Fruit fly (Drosophila melanogaster) whole organism, prepupa: ENCODE data around the gene CG5157.

Experiments used
- Blimp-1 ChIP-seq: fragments of 200-800 bp; sonication (Bioruptor generic); optimal IDR thresholded peaks from 3 replicates; lab custom pipeline; 2017; ENCODE audit warnings: missing biosample characterization, missing genetic modification characterization, mild to moderate bottlenecking, moderate library complexity, missing genetic modification reagents
- CG10631 ChIP-seq: fragments of 200-800 bp; sonication (Bioruptor generic); optimal IDR thresholded peaks from 2 replicates; lab custom pipeline; 2016; ENCODE audit warnings: missing biosample characterization, missing genetic modification characterization
- CG11294 ChIP-seq: fragments of 200-800 bp; sonication (Bioruptor generic); IDR thresholded peaks from 2 replicates; pipeline ENCODE4 v1.3.6; 2022; ENCODE audit warnings: missing biosample characterization, missing genetic modification characterization
- CG11762 ChIP-seq: fragments of 200-800 bp; sonication (Bioruptor generic); optimal IDR thresholded peaks from 3 replicates; lab custom pipeline; 2016; ENCODE audit warnings: missing biosample characterization, missing genetic modification characterization; ENCODE audit not compliant: insufficient read depth
- CG11902 ChIP-seq: fragments of 200-800 bp; sonication (Bioruptor generic); optimal IDR thresholded peaks from 3 replicates; lab custom pipeline; 2016; ENCODE audit warnings: missing biosample characterization, missing genetic modification characterization
- CG15336 ChIP-seq: fragments of 200-800 bp; sonication (Bioruptor generic); IDR thresholded peaks from 2 replicates; pipeline ENCODE4 v1.3.6; 2022; ENCODE audit warnings: missing biosample characterization, missing genetic modification characterization
- CG1621 ChIP-seq: fragments of 200-800 bp; sonication (Bioruptor generic); optimal IDR thresholded peaks from 3 replicates; lab custom pipeline; 2018; ENCODE audit warnings: missing biosample characterization, mild to moderate bottlenecking, missing genetic modification characterization
- CG16779 ChIP-seq: fragments of 200-800 bp; sonication (Bioruptor generic); optimal IDR thresholded peaks from 3 replicates; lab custom pipeline; 2017; ENCODE audit warnings: missing biosample characterization, mild to moderate bottlenecking, missing genetic modification characterization
- CG31627 ChIP-seq: fragments of 200-800 bp; sonication (Bioruptor generic); optimal IDR thresholded peaks from 3 replicates; lab custom pipeline; 2016; ENCODE audit warnings: missing biosample characterization, missing genetic modification characterization
- CG32006 ChIP-seq: fragments of 200-800 bp; sonication (Bioruptor generic); optimal IDR thresholded peaks from 3 replicates; lab custom pipeline; 2017; ENCODE audit warnings: missing biosample characterization, mild to moderate bottlenecking, missing genetic modification characterization
- CG34406 ChIP-seq: fragments of 200-800 bp; sonication (Bioruptor generic); optimal IDR thresholded peaks from 3 replicates; lab custom pipeline; 2016; ENCODE audit warnings: missing biosample characterization, missing genetic modification characterization
- CG3919 ChIP-seq: fragments of 200-800 bp; sonication (Bioruptor generic); optimal IDR thresholded peaks from 3 replicates; lab custom pipeline; 2016; ENCODE audit warnings: missing biosample characterization, missing genetic modification characterization
- CG4318 ChIP-seq: fragments of 200-800 bp; sonication (Bioruptor generic); optimal IDR thresholded peaks from 3 replicates; lab custom pipeline; 2017; ENCODE audit warnings: missing biosample characterization, mild to moderate bottlenecking, missing genetic modification characterization
- CG6163 ChIP-seq: fragments of 200-800 bp; sonication (Bioruptor generic); IDR thresholded peaks from 3 replicates; pipeline ENCODE4 v1.3.6; 2022; ENCODE audit warnings: missing biosample characterization, missing genetic modification characterization
- CG6276 ChIP-seq: fragments of 200-800 bp; sonication (Bioruptor generic); optimal IDR thresholded peaks from 2 replicates; lab custom pipeline; 2017; ENCODE audit warnings: missing biosample characterization, mild to moderate bottlenecking, missing genetic modification characterization
- CG6808 ChIP-seq: fragments of 200-800 bp; sonication (Bioruptor generic); optimal IDR thresholded peaks from 3 replicates; lab custom pipeline; 2017; ENCODE audit warnings: missing biosample characterization, missing genetic modification characterization, mild to moderate bottlenecking, moderate library complexity, missing genetic modification reagents
- CG6854 ChIP-seq: fragments of 200-800 bp; sonication (Bioruptor generic); optimal IDR thresholded peaks from 2 replicates; lab custom pipeline; 2017; ENCODE audit warnings: missing biosample characterization, mild to moderate bottlenecking, missing genetic modification characterization
- CG8119 ChIP-seq: fragments of 200-800 bp; sonication (Bioruptor generic); IDR thresholded peaks from 3 replicates; pipeline ENCODE4 v1.3.6; 2022; ENCODE audit warnings: missing biosample characterization, missing genetic modification characterization
- CG8319 ChIP-seq: fragments of 200-800 bp; sonication (Bioruptor generic); optimal IDR thresholded peaks from 3 replicates; lab custom pipeline; 2016; ENCODE audit warnings: missing biosample characterization, missing genetic modification characterization
- CG8632 ChIP-seq: fragments of 200-800 bp; sonication (Bioruptor generic); optimal IDR thresholded peaks from 3 replicates; lab custom pipeline; 2016; ENCODE audit warnings: missing biosample characterization, missing genetic modification characterization
- CG9139 ChIP-seq: fragments of 200-800 bp; sonication (Bioruptor generic); optimal IDR thresholded peaks from 3 replicates; lab custom pipeline; 2017; ENCODE audit warnings: missing biosample characterization, mild to moderate bottlenecking, missing genetic modification characterization
- Eip75B ChIP-seq: fragments of 200-800 bp; sonication (Bioruptor generic); optimal IDR thresholded peaks from 3 replicates; lab custom pipeline; 2016; ENCODE audit warnings: missing biosample characterization, missing genetic modification characterization
- Eip78C ChIP-seq: fragments of 200-800 bp; sonication (Bioruptor generic); peaks from one replicate; lab custom pipeline; 2016; ENCODE audit warnings: missing biosample characterization, missing genetic modification characterization
- Eip93F ChIP-seq: fragments of 200-800 bp; sonication (Bioruptor generic); optimal IDR thresholded peaks from 2 replicates; lab custom pipeline; 2016; ENCODE audit warnings: missing biosample characterization, mild to moderate bottlenecking, missing genetic modification characterization
- Ets21C ChIP-seq: fragments of 200-800 bp; sonication (Bioruptor generic); optimal IDR thresholded peaks from 3 replicates; lab custom pipeline; 2016; ENCODE audit warnings: missing biosample characterization, missing genetic modification characterization
- Gug ChIP-seq: fragments of 200-800 bp; sonication (Bioruptor generic); IDR thresholded peaks from 2 replicates; pipeline ENCODE4 v1.3.6; 2022; ENCODE audit warnings: missing biosample characterization, missing genetic modification characterization
- Hr39 ChIP-seq: fragments of 200-800 bp; sonication (Bioruptor generic); optimal IDR thresholded peaks from 2 replicates; lab custom pipeline; 2016; ENCODE audit warnings: missing biosample characterization, missing genetic modification characterization
- OdsH ChIP-seq: fragments of 200-800 bp; sonication (Bioruptor generic); optimal IDR thresholded peaks from 3 replicates; lab custom pipeline; 2016; ENCODE audit warnings: missing biosample characterization, missing genetic modification characterization
- Smox ChIP-seq: fragments of 200-800 bp; sonication (Bioruptor generic); optimal IDR thresholded peaks from 3 replicates; lab custom pipeline; 2016; ENCODE audit warnings: missing biosample characterization, missing genetic modification characterization
- Sox102F ChIP-seq: fragments of 200-800 bp; sonication (Bioruptor generic); optimal IDR thresholded peaks from 2 replicates; lab custom pipeline; 2016; ENCODE audit warnings: missing biosample characterization, mild to moderate bottlenecking, missing genetic modification characterization
- Sox14 ChIP-seq: fragments of 200-800 bp; sonication (Bioruptor generic); optimal IDR thresholded peaks from 3 replicates; lab custom pipeline; 2016; ENCODE audit warnings: missing biosample characterization, missing genetic modification characterization
- achi ChIP-seq: fragments of 200-800 bp; sonication (Bioruptor generic); optimal IDR thresholded peaks from 3 replicates; lab custom pipeline; 2016; ENCODE audit warnings: missing biosample characterization, missing genetic modification characterization
- acj6 ChIP-seq: fragments of 200-800 bp; sonication (Bioruptor generic); optimal IDR thresholded peaks from 3 replicates; lab custom pipeline; 2016; ENCODE audit warnings: missing biosample characterization, missing genetic modification characterization
- eg ChIP-seq: fragments of 200-800 bp; sonication (Bioruptor generic); IDR thresholded peaks from 3 replicates; pipeline ENCODE4 v1.3.6; 2022; ENCODE audit warnings: missing biosample characterization, missing genetic modification characterization
- fd59A ChIP-seq: fragments of 200-800 bp; sonication (Bioruptor generic); optimal IDR thresholded peaks from 2 replicates; lab custom pipeline; 2017; ENCODE audit warnings: missing biosample characterization, mild to moderate bottlenecking, missing genetic modification characterization, missing genetic modification reagents
- fd85E ChIP-seq: fragments of 200-800 bp; sonication (Bioruptor generic); optimal IDR thresholded peaks from 3 replicates; lab custom pipeline; 2016; ENCODE audit warnings: missing biosample characterization, missing genetic modification characterization
- fkh ChIP-seq: fragments of 200-800 bp; sonication (Bioruptor generic); optimal IDR thresholded peaks from 3 replicates; lab custom pipeline; 2017; ENCODE audit warnings: missing biosample characterization, mild to moderate bottlenecking, missing genetic modification characterization, moderate library complexity
- lz ChIP-seq: fragments of 200-800 bp; sonication (Bioruptor generic); optimal IDR thresholded peaks from 3 replicates; lab custom pipeline; 2016; ENCODE audit warnings: missing biosample characterization, missing genetic modification characterization
- pdm3 ChIP-seq: fragments of 200-800 bp; sonication (Bioruptor generic); optimal IDR thresholded peaks from 3 replicates; lab custom pipeline; 2016; ENCODE audit warnings: missing biosample characterization, missing genetic modification characterization
- spab ChIP-seq: fragments of 200-800 bp; sonication (Bioruptor generic); optimal IDR thresholded peaks from 2 replicates; lab custom pipeline; 2017; ENCODE audit warnings: missing biosample characterization, mild to moderate bottlenecking, missing genetic modification characterization, missing genetic modification reagents
- svp ChIP-seq: fragments of 200-800 bp; sonication (Bioruptor generic); peaks from one replicate; lab custom pipeline; 2016; ENCODE audit warnings: missing biosample characterization, missing genetic modification characterization
- topi ChIP-seq: fragments of 200-800 bp; sonication (Bioruptor generic); optimal IDR thresholded peaks from 3 replicates; lab custom pipeline; 2016; ENCODE audit warnings: missing biosample characterization, missing genetic modification characterization
- vri ChIP-seq: fragments of 200-800 bp; sonication (Bioruptor generic); optimal IDR thresholded peaks from 3 replicates; lab custom pipeline; 2016; ENCODE audit warnings: missing biosample characterization, mild to moderate bottlenecking, missing genetic modification characterization

The CG5157 gene

dm6 chr3L:16165356-16166168 lies 27.9 kb upstream of the CG5157 start (continued):
- no peak for TF ChIP-seq CG1621 (tag; lab: Kevin White, UChicago)
- TF ChIP-seq CG6276 (GFP tag; lab: Kevin White, UChicago): no peak
- peak; percentile 20 for TF ChIP-seq CG8319 (GFP tag; lab: Kevin White, UChicago)
- TF ChIP-seq spab (GFP tag; lab: Kevin White, UChicago): no peak
- peak; percentile 55 for TF ChIP-seq Smox (GFP tag; lab: Kevin White, UChicago)
- TF ChIP-seq CG9139 (GFP tag; lab: Kevin White, UChicago): no peak
- peak; percentile 63 for TF ChIP-seq Ets21C (GFP tag; lab: Kevin White, UChicago)
- peak; percentile 1 for TF ChIP-seq CG32006 (GFP tag; lab: Kevin White, UChicago)
- TF ChIP-seq CG6854 (GFP tag; lab: Kevin White, UChicago): peak; percentile 70
- TF ChIP-seq CG31627: peak; percentile 78
- peak; percentile 26 for TF ChIP-seq CG10631 (GFP tag; lab: Kevin White, UChicago)
- TF ChIP-seq eg (GFP tag; lab: Robert Waterston, UW): no peak
- peak; percentile 86 for TF ChIP-seq Eip78C (GFP tag; lab: Kevin White, UChicago)
- no peak for TF ChIP-seq CG11294 (GFP tag; lab: Robert Waterston, UW)
- no peak for TF ChIP-seq CG8119 (GFP tag; lab: Robert Waterston, UW)
- TF ChIP-seq CG15336 (GFP tag; lab: Robert Waterston, UW): no peak

dm6 chr3L:16164150-16165039 lies 26.7 kb upstream of the CG5157 start, which contains the start of gene CG5151:
TSS of gene CG5151 (minus strand) at chr3L:16164701.
- TF ChIP-seq CG15336 (GFP tag; lab: Robert Waterston, UW) (no peak; the same call in none of the 2 replicates), svp (peak; percentile 64), CG11762 (GFP tag; lab: Kevin White, UChicago) (no peak), CG6163 (GFP tag; lab: Robert Waterston, UW) (peak; percentile 59; the same call in 2 of the 3 replicates), Blimp-1 (GFP tag; lab: Kevin White, UChicago) (peak; percentile 8), CG6854 (GFP tag; lab: Kevin White, UChicago) (peak; percentile 75), CG6808 (GFP tag; lab: Kevin White, UChicago) (peak; percentile 39), eg (GFP tag; lab: Robert Waterston, UW) (peak; percentile 67; the same call in 2 of the 3 replicates), acj6 (GFP tag; lab: Kevin White, UChicago) (no peak), CG1621 (tag; lab: Kevin White, UChicago) (peak; percentile 40), Sox102F (GFP tag; lab: Kevin White, UChicago) (peak; percentile 70), Hr39 (GFP tag; lab: Kevin White, UChicago) (no peak), CG34406 (GFP tag; lab: Kevin White, UChicago) (no peak), fd59A (GFP tag; lab: Kevin White, UChicago) (no peak), CG32006 (GFP tag; lab: Kevin White, UChicago) (peak; percentile 36), Sox14 (peak; percentile 48), spab (GFP tag; lab: Kevin White, UChicago) (peak; percentile 7), Gug (GFP tag; lab: Robert Waterston, UW) (no peak), CG10631 (GFP tag; lab: Kevin White, UChicago) (no peak), Ets21C (GFP tag; lab: Kevin White, UChicago) (no peak), lz (GFP tag; lab: Kevin White, UChicago) (no peak), CG16779 (tag; lab: Kevin White, UChicago) (peak; percentile 17), CG11902 (GFP tag; lab: Kevin White, UChicago) (no peak), Eip75B (GFP tag; lab: Kevin White, UChicago) (peak; percentile 43), CG31627 (no peak), CG4318 (GFP tag; lab: Kevin White, UChicago) (no peak), CG3919 (GFP tag; lab: Kevin White, UChicago) (peak; percentile 27), CG8632 (GFP tag; lab: Kevin White, UChicago) (peak; percentile 20), fd85E (GFP tag; lab: Kevin White, UChicago) (no peak), Eip93F (peak; percentile 57), CG9139 (GFP tag; lab: Kevin White, UChicago) (peak; percentile 56), topi (GFP tag; lab: Kevin White, UChicago) (peak; percentile 30), pdm3 (no peak), vri (GFP tag; lab: Kevin White, UChicago) (peak; percentile 90), Eip78C (GFP tag; lab: Kevin White, UChicago) (peak; percentile 79), Smox (GFP tag; lab: Kevin White, UChicago) (peak; percentile 33), OdsH (GFP tag; lab: Kevin White, UChicago) (no peak), achi (GFP tag; lab: Kevin White, UChicago) (peak; percentile 28), fkh (GFP tag; lab: Kevin White, UChicago) (peak; percentile 65), CG11294 (GFP tag; lab: Robert Waterston, UW) (0 out of 2 replicates have a peak, but pooled peaks have one; percentile 19), CG8119 (GFP tag; lab: Robert Waterston, UW) (peak; percentile 72), CG8319 (GFP tag; lab: Kevin White, UChicago) (no peak)
